Fruit fly (Drosophila melanogaster): ENCODE results near the gene CG7488.

Gene CG7488

dm6 chr3R:13015811-13016766, 20.7 kb downstream of the CG7488 start (continued):
- TF ChIP-seq Met (GFP tag; optimal IDR thresholded peaks at IDR 0.05) = no peak
- no peak for TF ChIP-seq CG11902 (GFP tag; optimal IDR thresholded peaks at IDR 0.05)
- TF ChIP-seq Lpt (GFP tag; optimal IDR thresholded peaks at IDR 0.05) = peak; percentile 60
- peak; percentile 18 for TF ChIP-seq Eip93F (GFP tag; optimal IDR thresholded peaks at IDR 0.05)
- TF ChIP-seq CG32006 (GFP tag; optimal IDR thresholded peaks at IDR 0.05) = peak; percentile 22
- TF ChIP-seq eg (GFP tag; IDR thresholded peaks at IDR 0.05) = 0 out of 3 replicates have a peak, but pooled peaks have one; percentile 5
- TF ChIP-seq Hr4 (GFP tag; optimal IDR thresholded peaks at IDR 0.05) = no peak
- no peak for TF ChIP-seq Ets21C (GFP tag; optimal IDR thresholded peaks at IDR 0.05)
- no peak for TF ChIP-seq fd59A (GFP tag; optimal IDR thresholded peaks at IDR 0.05)
- TF ChIP-seq achi (GFP tag; optimal IDR thresholded peaks at IDR 0.05) = no peak

dm6 chr3R:13017623-13018036, 22.2 kb downstream of the CG7488 start:
- TF ChIP-seq dsx (GFP tag; optimal IDR thresholded peaks at IDR 0.05; ENCODE audit: poor library complexity, severe bottlenecking) = no peak
- TF ChIP-seq CG6792 (GFP tag; optimal IDR thresholded peaks at IDR 0.05) = no peak
- TF ChIP-seq vri (GFP tag; optimal IDR thresholded peaks at IDR 0.05) = peak; percentile 96
- TF ChIP-seq Sox102F (GFP tag; optimal IDR thresholded peaks at IDR 0.05) = no peak
- no peak for TF ChIP-seq fkh (GFP tag; optimal IDR thresholded peaks at IDR 0.05)
- no peak for TF ChIP-seq CG7368 (GFP tag; optimal IDR thresholded peaks at IDR 0.05)
- TF ChIP-seq Lpt (GFP tag; optimal IDR thresholded peaks at IDR 0.05) = peak; percentile 15
- TF ChIP-seq Sox14 (GFP tag; optimal IDR thresholded peaks at IDR 0.05) = no peak
- TF ChIP-seq Met (GFP tag; optimal IDR thresholded peaks at IDR 0.05) = no peak
- peak; percentile 40 for TF ChIP-seq CG15336 (GFP tag; IDR thresholded peaks at IDR 0.05)
- TF ChIP-seq eg (GFP tag; IDR thresholded peaks at IDR 0.05) = no peak
- TF ChIP-seq achi (GFP tag; optimal IDR thresholded peaks at IDR 0.05) = no peak
- no peak for TF ChIP-seq CG6276 (GFP tag; optimal IDR thresholded peaks at IDR 0.05)
- TF ChIP-seq CG11294 (GFP tag; IDR thresholded peaks at IDR 0.05) = no peak
- no peak; the same call in 1 of the 3 replicates for TF ChIP-seq CG6163 (GFP tag; IDR thresholded peaks at IDR 0.05)
- no peak for TF ChIP-seq net (GFP tag; optimal IDR thresholded peaks at IDR 0.05)
- TF ChIP-seq ss (GFP tag; optimal IDR thresholded peaks at IDR 0.05) = no peak
- TF ChIP-seq CG3032 (tag; optimal IDR thresholded peaks at IDR 0.05) = no peak
- TF ChIP-seq CG10631 (GFP tag; optimal IDR thresholded peaks at IDR 0.05) = no peak
- TF ChIP-seq CG1621 (tag; optimal IDR thresholded peaks at IDR 0.05) = no peak
- TF ChIP-seq CG3919 (GFP tag; optimal IDR thresholded peaks at IDR 0.05) = no peak
- TF ChIP-seq Ets21C (GFP tag; optimal IDR thresholded peaks at IDR 0.05) = no peak

- TF ChIP-seq vri (GFP tag; optimal IDR thresholded peaks at IDR 0.05) (peak; percentile 98), topi (GFP tag; optimal IDR thresholded peaks at IDR 0.05) (no peak)
Observed at dm6 chr3R:13018284-13018900, 23.0 kb downstream of the CG7488 start.

dm6 chr3R:13018995-13019394, 23.6 kb downstream of the CG7488 start:
- no peak for TF ChIP-seq Eip75B (GFP tag; optimal IDR thresholded peaks at IDR 0.05)
- no peak for TF ChIP-seq CG4318 (GFP tag; optimal IDR thresholded peaks at IDR 0.05)
- TF ChIP-seq achi (GFP tag; optimal IDR thresholded peaks at IDR 0.05) = no peak
- no peak for TF ChIP-seq CG11902 (GFP tag; optimal IDR thresholded peaks at IDR 0.05)
- TF ChIP-seq Lpt (GFP tag; optimal IDR thresholded peaks at IDR 0.05) = no peak
- TF ChIP-seq CG8119 (GFP tag; IDR thresholded peaks at IDR 0.05) = no peak
- TF ChIP-seq Hr39 (GFP tag; optimal IDR thresholded peaks at IDR 0.05) = no peak
- no peak for TF ChIP-seq Ets21C (GFP tag; optimal IDR thresholded peaks at IDR 0.05)
- no peak for TF ChIP-seq CG8632 (GFP tag; optimal IDR thresholded peaks at IDR 0.05)
- TF ChIP-seq CG9139 (GFP tag; optimal IDR thresholded peaks at IDR 0.05) = no peak
- TF ChIP-seq CG7368 (GFP tag; optimal IDR thresholded peaks at IDR 0.05) = no peak

Measured in whole organism, prepupa.